Worm (Caenorhabditis elegans) whole organism, young adult: ENCODE measurements around the gene Y73B3A.20.
A peak's percentile ranks its signal among the peaks of the same experiment; 100 is the strongest.
"Not testable (repeated sequence)": the region's sequence is repeated elsewhere in the genome, so short reads cannot be mapped to it uniquely, and the experiment has no call there.

Experiments used
- B0261.1 ChIP-seq: sonication (generic microtip); optimal IDR thresholded peaks from 2 replicates; lab custom pipeline; 2016; ENCODE audit warnings: mild to moderate bottlenecking, missing genetic modification characterization, moderate library complexity, missing compliant biosample characterization
- D2030.7 ChIP-seq: fragments of 200-800 bp; sonication (Bioruptor generic); IDR thresholded peaks from 2 replicates; pipeline ENCODE4 v1.3.6; 2022; ENCODE audit warnings: missing genetic modification reagents, missing genetic modification characterization, missing compliant biosample characterization
- F33H1.4 ChIP-seq: fragments of 200-800 bp; sonication (Bioruptor generic); IDR thresholded peaks from 2 replicates; pipeline ENCODE4 v1.3.6; 2022; ENCODE audit warnings: missing genetic modification reagents, missing genetic modification characterization, missing compliant biosample characterization
- F37B4.10 ChIP-seq: fragments of 200-800 bp; sonication (Bioruptor generic); IDR thresholded peaks from 2 replicates; pipeline ENCODE4 v1.3.6; 2022; ENCODE audit warnings: missing genetic modification characterization, missing compliant biosample characterization
- K11D2.4 ChIP-seq: fragments of 200-800 bp; sonication (Bioruptor generic); IDR thresholded peaks from 2 replicates; pipeline ENCODE4 v1.3.6; 2022; ENCODE audit warnings: missing genetic modification reagents, missing genetic modification characterization, missing compliant biosample characterization
- Y53G8AR.9 ChIP-seq: fragments of 200-800 bp; sonication (Bioruptor generic); conservative IDR thresholded peaks from 2 replicates; pipeline ENCODE4 v1.3.6; 2022; ENCODE audit warnings: missing genetic modification reagents, missing genetic modification characterization, missing compliant biosample characterization
- Y67H2A.10 ChIP-seq: fragments of 200-800 bp; sonication (Bioruptor generic); conservative IDR thresholded peaks from 2 replicates; pipeline ENCODE4 v1.3.6; 2022; ENCODE audit warnings: missing genetic modification reagents, missing genetic modification characterization, missing compliant biosample characterization
- attf-3 ChIP-seq: fragments of 200-800 bp; sonication (Bioruptor generic); conservative IDR thresholded peaks from 2 replicates; pipeline ENCODE4 v1.3.6; 2022; ENCODE audit warnings: missing genetic modification reagents, missing genetic modification characterization, missing compliant biosample characterization
- cebp-1 ChIP-seq, 2 experiments: fragments of 200-800 bp in 1 of 2; sonication (Bioruptor generic) in 1 of 2; sonication (generic microtip) in 1 of 2; IDR thresholded peaks in 1 of 2; optimal IDR thresholded peaks in 1 of 2; 2 replicates each; pipeline versions ENCODE4 v1.3.6 to Lab custom; 2017 to 2022; ENCODE audit warnings: missing compliant biosample characterization in 2 of 2, missing genetic modification characterization in 2 of 2, mild to moderate bottlenecking in 1 of 2, missing genetic modification reagents in 1 of 2, moderate library complexity in 1 of 2
- die-1 ChIP-seq: sonication (generic microtip); optimal IDR thresholded peaks from 2 replicates; lab custom pipeline; 2016; ENCODE audit warnings: missing genotype, mild to moderate bottlenecking, missing genetic modification characterization, missing compliant biosample characterization
- dox-1 ChIP-seq: fragments of 200-800 bp; sonication (Bioruptor generic); IDR thresholded peaks from 2 replicates; pipeline ENCODE4 v1.3.6; 2022; ENCODE audit warnings: missing genetic modification reagents, missing genetic modification characterization, missing compliant biosample characterization
- efl-1 ChIP-seq: fragments of 150-350 bp; optimal IDR thresholded peaks from 2 replicates; lab custom pipeline; 2014; ENCODE audit warnings: missing biosample characterization, missing genetic modification reagents, missing genetic modification characterization
- hmg-1.2 ChIP-seq: fragments of 200-800 bp; sonication (Bioruptor generic); IDR thresholded peaks from 2 replicates; pipeline ENCODE4 v1.3.6; 2022; ENCODE audit warnings: missing genetic modification reagents, missing genetic modification characterization, missing compliant biosample characterization
- lag-1 ChIP-seq: fragments of 200-800 bp; sonication (Bioruptor generic); IDR thresholded peaks from 2 replicates; pipeline ENCODE4 v1.3.6; 2022; ENCODE audit warnings: missing genetic modification reagents, missing genetic modification characterization, missing compliant biosample characterization
- let-607 ChIP-seq, 2 experiments: fragments of 200-800 bp in 1 of 2; sonication (Bioruptor generic) in 1 of 2; sonication (generic microtip) in 1 of 2; optimal IDR thresholded peaks; 2 replicates each; lab custom pipeline; 2016 to 2018; ENCODE audit warnings: mild to moderate bottlenecking in 2 of 2, missing compliant biosample characterization in 2 of 2, missing genetic modification characterization in 2 of 2, moderate library complexity in 2 of 2, missing genotype in 1 of 2
- lsl-1 ChIP-seq: fragments of 200-800 bp; sonication (Bioruptor generic); optimal IDR thresholded peaks from 2 replicates; lab custom pipeline; 2018; ENCODE audit warnings: mild to moderate bottlenecking, missing genetic modification characterization, moderate library complexity, missing compliant biosample characterization
- madf-10 ChIP-seq: sonication (generic microtip); optimal IDR thresholded peaks from 2 replicates; lab custom pipeline; 2016; ENCODE audit warnings: mild to moderate bottlenecking, missing genetic modification characterization, missing compliant biosample characterization
- madf-3 ChIP-seq: fragments of 200-800 bp; sonication (Bioruptor generic); IDR thresholded peaks from 2 replicates; pipeline ENCODE4 v1.3.6; 2022; ENCODE audit warnings: missing genetic modification reagents, missing genetic modification characterization, missing compliant biosample characterization
- madf-8 ChIP-seq: fragments of 200-800 bp; sonication (Bioruptor generic); conservative IDR thresholded peaks from 2 replicates; pipeline ENCODE4 v1.3.6; 2022; ENCODE audit warnings: missing genetic modification reagents, missing genetic modification characterization, missing compliant biosample characterization
- mcd-1 ChIP-seq: fragments of 200-800 bp; sonication (Bioruptor generic); IDR thresholded peaks from 2 replicates; pipeline ENCODE4 v1.3.6; 2022; ENCODE audit warnings: missing genetic modification reagents, missing genetic modification characterization, missing compliant biosample characterization
- nfyb-1 ChIP-seq: fragments of 200-800 bp; sonication (Bioruptor generic); IDR thresholded peaks from 2 replicates; pipeline ENCODE4 v1.3.6; 2022; ENCODE audit warnings: missing genetic modification reagents, missing genetic modification characterization, missing compliant biosample characterization
- nhr-120 ChIP-seq: fragments of 200-800 bp; sonication (Bioruptor generic); IDR thresholded peaks from 2 replicates; pipeline ENCODE4 v1.3.6; 2022; ENCODE audit warnings: missing genetic modification characterization, missing compliant biosample characterization
- nhr-80 ChIP-seq: sonication (generic microtip); optimal IDR thresholded peaks from 2 replicates; lab custom pipeline; 2016; ENCODE audit warnings: missing genetic modification characterization, missing compliant biosample characterization
- rpc-1 ChIP-seq, 2 experiments: fragments of 150-350 bp in 1 of 2; sonication (generic microtip) in 1 of 2; optimal IDR thresholded peaks; 2 replicates each; lab custom pipeline; 2014 to 2018; ENCODE audit warnings: missing biosample characterization in 1 of 2, missing genetic modification characterization in 1 of 2, missing genetic modification reagents in 1 of 2, missing genotype in 1 of 2
- tbp1 ChIP-seq: fragments of 200-800 bp; sonication (Bioruptor generic); optimal IDR thresholded peaks from 2 replicates; lab custom pipeline; 2018; ENCODE audit warnings: mild to moderate bottlenecking, missing genetic modification characterization, missing compliant biosample characterization
- xnd-1 ChIP-seq: sonication (generic microtip); optimal IDR thresholded peaks from 2 replicates; lab custom pipeline; 2016; ENCODE audit warnings: missing genotype, missing genetic modification reagents, missing genetic modification characterization, missing compliant biosample characterization

Gene Y73B3A.20

ce11 chrX:47484-47883, at the start of gene Y73B3A.20:
Y73B3A.20 (plus strand) TSS chrX:47690.
- TF ChIP-seq D2030.7 (peak; percentile 59), madf-8 (GFP tag; lab: Robert Waterston, UW) (0 out of 2 replicates have a peak, but pooled peaks have one; percentile 12), xnd-1 (tag; lab: Kevin White, UChicago) (peak; percentile 7), F33H1.4 (GFP tag; lab: Robert Waterston, UW) (peak; percentile 84), efl-1 (GFP tag; lab: Kevin White, UChicago) (peak; percentile 15), lsl-1 (GFP tag; lab: Kevin White, UChicago) (peak; percentile 30)

- TF ChIP-seq nfyb-1 (GFP tag; lab: Robert Waterston, UW) (0 out of 2 replicates have a peak, but pooled peaks have one; percentile 63), F37B4.10 (GFP tag; lab: Robert Waterston, UW) (0 out of 2 replicates have a peak, but pooled peaks have one; percentile 10)
These were observed 38.6 kb upstream of the Y73B3A.20 start for ce11 chrX:8847-9246.

DNA sequence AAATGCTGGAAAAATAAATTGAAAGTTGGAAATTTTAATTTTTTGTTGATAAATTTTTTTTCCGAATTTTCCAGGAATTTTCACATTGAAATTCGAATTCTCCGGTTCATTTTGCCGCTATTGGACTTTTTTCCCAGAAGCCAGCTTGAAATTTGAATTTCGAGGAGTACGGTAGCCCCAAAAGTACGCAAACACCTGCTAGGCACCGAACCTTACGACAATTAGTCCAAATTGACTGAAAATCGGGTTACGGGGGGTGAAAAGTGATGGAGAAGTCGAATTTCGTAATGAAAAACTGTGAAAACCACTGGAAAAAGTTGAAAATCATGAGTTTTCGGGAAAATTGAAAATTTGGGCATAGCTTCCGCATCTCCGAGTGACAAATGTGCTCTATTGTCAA, 37.3 kb upstream of the Y73B3A.20 start:
- TF ChIP-seq Y67H2A.10 (GFP tag; lab: Robert Waterston, UW) (no peak), lag-1 (0 out of 2 replicates have a peak, but pooled peaks have one; percentile 40)

DNA sequence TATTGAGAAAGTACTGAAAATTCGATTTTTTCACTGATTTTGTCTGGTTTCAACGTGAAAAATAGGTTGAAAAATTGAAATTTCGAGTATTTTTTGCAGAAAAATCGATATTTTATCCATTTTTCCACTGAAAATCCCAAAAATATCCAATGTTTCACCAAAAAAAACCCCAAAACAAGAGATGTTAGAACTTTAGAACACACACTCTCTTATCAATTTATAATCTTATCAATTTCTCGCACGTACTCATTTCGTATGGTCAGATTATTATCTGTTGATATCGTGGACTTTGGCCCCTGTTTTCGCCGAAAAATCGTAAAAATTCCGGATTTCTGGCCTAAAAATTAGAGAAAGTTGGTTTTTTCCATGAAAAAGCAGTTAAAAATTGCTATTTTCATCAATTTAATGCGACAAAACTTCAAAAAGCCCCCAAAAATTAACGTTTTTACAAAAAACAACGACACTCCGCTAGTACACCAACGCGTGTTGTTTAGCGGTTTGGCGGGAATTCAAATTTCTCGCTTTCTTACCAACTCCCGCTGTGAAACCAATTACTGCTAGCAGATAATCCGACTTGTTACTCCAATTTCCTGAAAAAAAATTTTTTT, 36.2 kb upstream of the Y73B3A.20 start:
- TF ChIP-seq nhr-80 (peak; percentile 20), attf-3 (0 out of 2 replicates have a peak, but pooled peaks have one; percentile 11)

DNA sequence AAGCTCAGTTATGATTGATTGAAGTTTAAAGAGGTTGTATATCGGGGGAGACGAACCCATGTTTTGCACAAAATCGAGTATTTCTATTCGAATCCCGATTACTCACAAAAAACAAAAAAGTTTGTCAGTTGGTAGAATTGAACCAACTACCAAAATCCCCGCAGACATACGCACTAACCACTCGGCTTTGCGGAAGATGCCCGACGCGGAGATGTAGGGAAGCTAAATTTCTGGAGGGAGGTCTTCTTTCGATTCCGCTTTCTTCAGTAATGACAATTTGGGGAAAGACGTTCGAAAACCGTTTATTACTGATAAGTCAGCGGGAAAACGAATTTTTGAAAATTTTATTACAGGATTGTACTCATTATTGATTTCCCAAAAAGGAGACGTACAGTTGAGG, 17.3 kb upstream of the Y73B3A.20 start:
- TF ChIP-seq tbp1 (GFP tag; lab: Kevin White, UChicago) (peak; percentile 81), rpc-1 (optimal IDR thresholded peaks at IDR 0.05; lab: Kevin White, UChicago) (peak; percentile 29), rpc-1 (tag; optimal IDR thresholded peaks at IDR 0.05; lab: Kevin White, UChicago) (peak; percentile 48), B0261.1 (tag; lab: Kevin White, UChicago) (peak; percentile 59)
- TF ChIP-seq, all 124 proteins: peak for 3; not testable (repeated sequence) for 121

ce11 chrX:46833-47232, 657 bp upstream of the Y73B3A.20 start, which contains the start of gene Y73B3A.1:
Y73B3A.1 (minus strand) TSS chrX:46933.
- TF ChIP-seq die-1 (tag; lab: Kevin White, UChicago); nhr-120 (GFP tag; lab: Robert Waterston, UW); madf-10: not testable (repeated sequence)

DNA sequence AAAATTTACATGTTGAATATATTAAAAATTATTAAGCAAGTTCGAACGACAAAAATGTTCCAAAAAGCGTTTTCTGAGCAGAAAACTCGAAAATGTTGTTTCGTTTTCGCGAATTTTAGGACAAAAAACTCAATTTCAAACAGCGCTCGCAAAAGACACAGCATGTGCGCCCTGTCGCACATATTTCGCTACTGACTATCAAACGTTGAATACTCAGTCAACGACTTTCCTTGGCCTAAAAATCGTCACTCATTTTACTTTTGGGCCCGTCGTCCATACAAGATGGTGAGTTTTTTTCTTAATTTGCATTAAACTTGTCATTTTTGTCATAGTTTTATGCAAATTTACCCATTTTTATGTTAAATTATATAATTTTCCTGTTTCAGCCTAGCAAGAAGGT, 11.6 kb downstream of the Y73B3A.20 start:
- TF ChIP-seq cebp-1 (GFP tag; IDR thresholded peaks at IDR 0.05; lab: Robert Waterston, UW): not testable (repeated sequence)
- TF ChIP-seq cebp-1 (tag; optimal IDR thresholded peaks at IDR 0.05; lab: Kevin White, UChicago) (peak; percentile 20), Y53G8AR.9 (GFP tag; lab: Robert Waterston, UW) (0 out of 2 replicates have a peak, but pooled peaks have one; percentile 20), F33H1.4 (GFP tag; lab: Robert Waterston, UW) (peak; percentile 64), hmg-1.2 (GFP tag; lab: Robert Waterston, UW) (peak; percentile 78), nfyb-1 (GFP tag; lab: Robert Waterston, UW) (peak; percentile 66; the same call in 1 of the 2 replicates), mcd-1 (GFP tag; lab: Robert Waterston, UW) (peak; percentile 91), dox-1 (GFP tag; lab: Robert Waterston, UW) (peak; percentile 62), K11D2.4 (GFP tag; lab: Robert Waterston, UW) (peak; percentile 17; the same call in 1 of the 2 replicates), madf-3 (GFP tag; lab: Robert Waterston, UW) (0 out of 2 replicates have a peak, but pooled peaks have one; percentile 10), let-607 (tag; optimal IDR thresholded peaks at IDR 0.05; lab: Kevin White, UChicago) (peak in 1 of 2 experiments; percentile 62)
